Fruit fly (Drosophila melanogaster) whole organism, embryonic: Measurements from ENCODE around the gene Cyt-b5-r.
A peak's percentile ranks its signal among the peaks of the same experiment; 100 is the strongest.

Experiments used
- Ada2b ChIP-seq: fragments of 200-800 bp; sonication (Bioruptor generic); IDR thresholded peaks from 2 replicates; pipeline ENCODE4 v1.3.6; 2022; ENCODE audit warnings: missing biosample characterization, missing genetic modification characterization
- CG10267 ChIP-seq: fragments of 200-800 bp; sonication (Bioruptor generic); optimal IDR thresholded peaks from 2 replicates; lab custom pipeline; 2018; ENCODE audit warnings: missing biosample characterization, mild to moderate bottlenecking, missing genetic modification characterization, moderate library complexity
- CG10565 ChIP-seq: fragments of 200-800 bp; sonication (Bioruptor generic); optimal IDR thresholded peaks from 3 replicates; lab custom pipeline; 2016; ENCODE audit warnings: missing biosample characterization, mild to moderate bottlenecking, missing genetic modification characterization
- CG11456 ChIP-seq: fragments of 200-800 bp; sonication (Bioruptor generic); IDR thresholded peaks from 3 replicates; pipeline ENCODE4 v1.3.6; 2022; ENCODE audit warnings: missing biosample characterization, missing genetic modification characterization
- CG13775 ChIP-seq: fragments of 200-800 bp; sonication (Bioruptor generic); optimal IDR thresholded peaks from 3 replicates; lab custom pipeline; 2017; ENCODE audit warnings: missing biosample characterization, mild to moderate bottlenecking, missing genetic modification characterization
- CG14667 ChIP-seq: fragments of 200-800 bp; sonication (Bioruptor generic); IDR thresholded peaks from 2 replicates; pipeline ENCODE4 v1.3.6; 2022; ENCODE audit warnings: missing biosample characterization, missing genetic modification characterization
- CG15011 ChIP-seq: fragments of 200-800 bp; sonication (Bioruptor generic); optimal IDR thresholded peaks from 3 replicates; lab custom pipeline; 2018; ENCODE audit warnings: missing biosample characterization, mild to moderate bottlenecking, missing genetic modification characterization
- CG15601 ChIP-seq: fragments of 200-800 bp; sonication (Bioruptor generic); optimal IDR thresholded peaks from 3 replicates; lab custom pipeline; 2019; ENCODE audit warnings: missing biosample characterization, mild to moderate bottlenecking, missing genetic modification characterization, moderate library complexity
- CG16813 ChIP-seq: fragments of 200-800 bp; sonication (Bioruptor generic); IDR thresholded peaks from 3 replicates; pipeline ENCODE4 v1.3.6; 2022; ENCODE audit warnings: missing biosample characterization, missing genetic modification characterization; ENCODE audit not compliant: partially characterized antibody
- CG16863 ChIP-seq: fragments of 200-800 bp; sonication (Bioruptor generic); optimal IDR thresholded peaks from 3 replicates; lab custom pipeline; 2016; ENCODE audit warnings: missing biosample characterization, missing genetic modification characterization
- CG18599 ChIP-seq: fragments of 200-800 bp; sonication (Bioruptor generic); optimal IDR thresholded peaks from 3 replicates; lab custom pipeline; 2017; ENCODE audit warnings: missing biosample characterization, missing genetic modification characterization, mild to moderate bottlenecking, moderate library complexity, missing genetic modification reagents
- CG2202 ChIP-seq: fragments of 200-800 bp; sonication (Bioruptor generic); optimal IDR thresholded peaks from 2 replicates; lab custom pipeline; 2018; ENCODE audit warnings: missing biosample characterization, mild to moderate bottlenecking, missing genetic modification characterization
- CG30431 ChIP-seq: fragments of 200-800 bp; sonication (Bioruptor generic); optimal IDR thresholded peaks from 2 replicates; lab custom pipeline; 2017; ENCODE audit warnings: missing biosample characterization, missing genetic modification characterization
- CG31441 ChIP-seq: fragments of 200-800 bp; sonication (Bioruptor generic); IDR thresholded peaks from 2 replicates; pipeline ENCODE4 v1.3.6; 2022; ENCODE audit warnings: missing biosample characterization, missing genetic modification characterization
- CG3995 ChIP-seq: fragments of 200-800 bp; sonication (Bioruptor generic); optimal IDR thresholded peaks from 3 replicates; lab custom pipeline; 2016; ENCODE audit warnings: missing biosample characterization, missing genetic modification characterization
- CG4328 ChIP-seq: fragments of 200-800 bp; sonication (Bioruptor generic); optimal IDR thresholded peaks from 3 replicates; lab custom pipeline; 2017; ENCODE audit warnings: missing biosample characterization, missing genetic modification reagents, missing genetic modification characterization
- CG43689 ChIP-seq: fragments of 200-800 bp; sonication (Bioruptor generic); IDR thresholded peaks from 2 replicates; pipeline ENCODE4 v1.3.6; 2022; ENCODE audit warnings: missing biosample characterization, missing genetic modification characterization
- CG4820 ChIP-seq: fragments of 200-800 bp; sonication (Bioruptor generic); optimal IDR thresholded peaks from 3 replicates; lab custom pipeline; 2016; ENCODE audit warnings: missing biosample characterization, missing genetic modification characterization
- CG4854 ChIP-seq: fragments of 200-800 bp; sonication (Bioruptor generic); optimal IDR thresholded peaks from 2 replicates; lab custom pipeline; 2016; ENCODE audit warnings: missing biosample characterization, missing genetic modification characterization, inconsistent platforms
- CG6254 ChIP-seq: fragments of 200-800 bp; sonication (Bioruptor generic); optimal IDR thresholded peaks from 3 replicates; lab custom pipeline; 2017; ENCODE audit warnings: mild to moderate bottlenecking, missing biosample characterization, missing genetic modification reagents, missing genetic modification characterization
- CG7357 ChIP-seq: fragments of 200-800 bp; sonication (Bioruptor generic); IDR thresholded peaks from 3 replicates; pipeline ENCODE4 v1.3.6; 2022; ENCODE audit warnings: missing biosample characterization, missing genetic modification characterization
- Dad ChIP-seq: fragments of 200-800 bp; sonication (Bioruptor generic); optimal IDR thresholded peaks from 3 replicates; lab custom pipeline; 2016; ENCODE audit warnings: missing biosample characterization, missing genetic modification characterization
- Dp ChIP-seq: fragments of 200-800 bp; sonication (Bioruptor generic); optimal IDR thresholded peaks from 2 replicates; lab custom pipeline; 2018; ENCODE audit warnings: missing biosample characterization, mild to moderate bottlenecking, missing genetic modification characterization, moderate library complexity
- Elba2 ChIP-seq: fragments of 200-800 bp; sonication (Bioruptor generic); optimal IDR thresholded peaks from 3 replicates; lab custom pipeline; 2016; ENCODE audit warnings: missing biosample characterization, missing genetic modification characterization
- HmgZ ChIP-seq: fragments of 200-800 bp; sonication (Bioruptor generic); optimal IDR thresholded peaks from 2 replicates; lab custom pipeline; 2018; ENCODE audit warnings: missing biosample characterization, mild to moderate bottlenecking, missing genetic modification characterization
- Lpt ChIP-seq: fragments of >200 bp; optimal IDR thresholded peaks from 2 replicates; lab custom pipeline; 2018; ENCODE audit warnings: missing biosample characterization, missing genetic modification characterization
- MESR4 ChIP-seq: fragments of 200-800 bp; sonication (Bioruptor generic); optimal IDR thresholded peaks from 2 replicates; lab custom pipeline; 2018; ENCODE audit warnings: missing biosample characterization, mild to moderate bottlenecking, missing genetic modification characterization, moderate library complexity
- Mes4 ChIP-seq: fragments of 200-800 bp; sonication (Bioruptor generic); optimal IDR thresholded peaks from 2 replicates; lab custom pipeline; 2016; ENCODE audit warnings: missing biosample characterization, missing genetic modification characterization
- NC2β ChIP-seq: fragments of 200-800 bp; sonication (Bioruptor generic); optimal IDR thresholded peaks from 2 replicates; lab custom pipeline; 2016; ENCODE audit warnings: missing biosample characterization, missing genetic modification characterization
- Nf-YB ChIP-seq: fragments of 200-800 bp; sonication (Bioruptor generic); optimal IDR thresholded peaks from 3 replicates; lab custom pipeline; 2019; ENCODE audit warnings: missing biosample characterization, mild to moderate bottlenecking, missing genetic modification characterization, moderate library complexity
- Trl ChIP-seq, 3 experiments: fragments of >200 bp in 2 of 3; fragments of 200-800 bp in 1 of 3; sonication (Bioruptor generic) in 1 of 3; optimal IDR thresholded peaks; 2 replicates in 1 of 3; 3 replicates in 2 of 3; lab custom pipeline; 2016 to 2017; ENCODE audit warnings: missing biosample characterization in 1 of 3, missing genetic modification characterization in 1 of 3
- ash1 ChIP-seq: fragments of 200-800 bp; sonication (Bioruptor generic); optimal IDR thresholded peaks from 2 replicates; lab custom pipeline; 2018; ENCODE audit warnings: missing biosample characterization, mild to moderate bottlenecking, missing genetic modification characterization
- chif ChIP-seq, 2 experiments: fragments of 200-800 bp; sonication (Bioruptor generic); optimal IDR thresholded peaks; 3 replicates each; lab custom pipeline; 2016; ENCODE audit warnings: missing biosample characterization in 2 of 2, missing genetic modification characterization in 2 of 2
- chm ChIP-seq: fragments of 200-800 bp; sonication (Bioruptor generic); IDR thresholded peaks from 2 replicates; pipeline ENCODE4 v1.3.6; 2022; ENCODE audit warnings: missing biosample characterization, missing genetic modification characterization
- dimm ChIP-seq: fragments of 200-800 bp; sonication (Bioruptor generic); IDR thresholded peaks from 2 replicates; pipeline ENCODE4 v1.3.6; 2022; ENCODE audit warnings: missing biosample characterization, missing genetic modification characterization
- ems ChIP-seq: fragments of 200-800 bp; sonication (Bioruptor generic); optimal IDR thresholded peaks from 3 replicates; lab custom pipeline; 2016; ENCODE audit warnings: missing biosample characterization, missing genetic modification characterization
- esg ChIP-seq: fragments of 200-800 bp; sonication (Bioruptor generic); conservative IDR thresholded peaks from 2 replicates; pipeline ENCODE4 v1.3.6; 2022; ENCODE audit warnings: missing biosample characterization, missing genetic modification characterization
- fd3F ChIP-seq: fragments of 200-800 bp; sonication (Bioruptor generic); optimal IDR thresholded peaks from 2 replicates; lab custom pipeline; 2018; ENCODE audit warnings: missing biosample characterization, mild to moderate bottlenecking, missing genetic modification characterization, moderate library complexity
- fd64A ChIP-seq: fragments of 200-800 bp; sonication (Bioruptor generic); optimal IDR thresholded peaks from 3 replicates; lab custom pipeline; 2018; ENCODE audit warnings: missing biosample characterization, mild to moderate bottlenecking, missing genetic modification characterization
- fru ChIP-seq: fragments of >200 bp; optimal IDR thresholded peaks from 2 replicates; lab custom pipeline; 2017
- ftz-f1 ChIP-seq: fragments of 200-800 bp; sonication (Bioruptor generic); optimal IDR thresholded peaks from 2 replicates; lab custom pipeline; 2016; ENCODE audit warnings: missing biosample characterization, missing genetic modification characterization
- hbn ChIP-seq: fragments of 200-800 bp; sonication (Bioruptor generic); IDR thresholded peaks from 2 replicates; pipeline ENCODE4 v1.3.6; 2022; ENCODE audit warnings: missing biosample characterization, missing genetic modification characterization; ENCODE audit not compliant: partially characterized antibody
- kni ChIP-seq: fragments of 200-800 bp; sonication (Bioruptor generic); optimal IDR thresholded peaks from 3 replicates; lab custom pipeline; 2017; ENCODE audit warnings: mild to moderate bottlenecking, missing biosample characterization, missing genetic modification reagents, missing genetic modification characterization
- luna ChIP-seq: fragments of 200-800 bp; sonication (Bioruptor generic); optimal IDR thresholded peaks from 2 replicates; lab custom pipeline; 2016; ENCODE audit warnings: missing biosample characterization, missing genetic modification characterization
- psq ChIP-seq: fragments of 200-800 bp; sonication (Bioruptor generic); optimal IDR thresholded peaks from 2 replicates; lab custom pipeline; 2017; ENCODE audit warnings: missing biosample characterization, missing genetic modification characterization
- ro ChIP-seq: fragments of 200-800 bp; sonication (Bioruptor generic); IDR thresholded peaks from 2 replicates; pipeline ENCODE4 v1.3.6; 2022; ENCODE audit warnings: missing biosample characterization, missing genetic modification characterization
- shn ChIP-seq: fragments of 200-800 bp; sonication (Bioruptor generic); optimal IDR thresholded peaks from 3 replicates; lab custom pipeline; 2016; ENCODE audit warnings: missing biosample characterization, missing genetic modification characterization
- slou ChIP-seq: fragments of 200-800 bp; sonication (Bioruptor generic); optimal IDR thresholded peaks from 3 replicates; lab custom pipeline; 2016; ENCODE audit warnings: missing biosample characterization, missing genetic modification characterization
- vfl ChIP-seq: fragments of 200-800 bp; sonication (Bioruptor generic); optimal IDR thresholded peaks from 2 replicates; lab custom pipeline; 2016; ENCODE audit warnings: missing biosample characterization, missing genetic modification characterization
- wdn ChIP-seq: fragments of 200-800 bp; sonication (Bioruptor generic); IDR thresholded peaks from 2 replicates; pipeline ENCODE4 v1.3.6; 2022; ENCODE audit warnings: missing biosample characterization, missing genetic modification characterization
- wek ChIP-seq: fragments of 200-800 bp; sonication (Bioruptor generic); optimal IDR thresholded peaks from 3 replicates; lab custom pipeline; 2018; ENCODE audit warnings: missing biosample characterization, mild to moderate bottlenecking, missing genetic modification characterization, moderate library complexity

Gene Cyt-b5-r

dm6 chr2L:16826872-16827506, 36.5 kb upstream of the Cyt-b5-r start, which contains the start of gene AspRS-m (continued):
- TF ChIP-seq chm (GFP tag; lab: Robert Waterston, UW) (no peak), ems (no peak), Dad (GFP tag; lab: Kevin White, UChicago) (no peak), fd3F (GFP tag; lab: Kevin White, UChicago) (no peak), wdn (GFP tag; lab: Robert Waterston, UW) (no peak), ftz-f1 (GFP tag; lab: Kevin White, UChicago) (no peak), kni (no peak), fd64A (no peak), CG15011 (GFP tag; lab: Kevin White, UChicago) (no peak), CG43689 (GFP tag; lab: Robert Waterston, UW) (no peak), Elba2 (GFP tag; lab: Kevin White, UChicago) (no peak), HmgZ (tag; lab: Kevin White, UChicago) (peak; percentile 15), slou (GFP tag; lab: Kevin White, UChicago) (no peak), CG10565 (GFP tag; lab: Kevin White, UChicago) (no peak), CG2202 (no peak), CG31441 (no peak), CG30431 (GFP tag; lab: Kevin White, UChicago) (no peak), MESR4 (GFP tag; lab: Kevin White, UChicago) (peak; percentile 64), ash1 (no peak), NC2β (GFP tag; lab: Kevin White, UChicago) (no peak), luna (no peak), CG6254 (GFP tag; lab: Kevin White, UChicago) (no peak), CG15601 (tag; lab: Kevin White, UChicago) (no peak), Mes4 (GFP tag; lab: Kevin White, UChicago) (no peak), CG3995 (GFP tag; lab: Kevin White, UChicago) (peak; percentile 7), Trl (optimal IDR thresholded peaks at IDR 0.05; lab: Kevin White, UChicago) (no peak), Trl (GFP tag; optimal IDR thresholded peaks at IDR 0.05; lab: Kevin White, UChicago) (no peak), esg (GFP tag; lab: Robert Waterston, UW) (no peak), shn (GFP tag; lab: Kevin White, UChicago) (no peak), Lpt (GFP tag; lab: Kevin White, UChicago) (no peak), dimm (GFP tag; lab: Robert Waterston, UW) (no peak), hbn (peak; percentile 71), CG18599 (GFP tag; lab: Kevin White, UChicago) (no peak), wek (GFP tag; lab: Kevin White, UChicago) (no peak), CG10267 (tag; lab: Kevin White, UChicago) (no peak), fru (lab: Kevin White, UChicago) (no peak), chif (GFP tag; optimal IDR thresholded peaks at IDR 0.05; lab: Kevin White, UChicago) (no peak), Nf-YB (GFP tag; lab: Kevin White, UChicago) (no peak), Ada2b (no peak), CG16813 (peak; percentile 92), CG7357 (GFP tag; lab: Robert Waterston, UW) (no peak), ro (GFP tag; lab: Robert Waterston, UW) (no peak), CG4854 (GFP tag; lab: Kevin White, UChicago) (no peak), CG4328 (GFP tag; lab: Kevin White, UChicago) (no peak), CG11456 (GFP tag; lab: Robert Waterston, UW) (no peak), CG14667 (no peak), psq (GFP tag; lab: Kevin White, UChicago) (no peak), vfl (GFP tag; lab: Kevin White, UChicago) (no peak), Dp (GFP tag; lab: Kevin White, UChicago) (peak; percentile 15), CG4820 (GFP tag; lab: Kevin White, UChicago) (no peak), CG16863 (GFP tag; lab: Kevin White, UChicago) (no peak), CG13775 (GFP tag; lab: Kevin White, UChicago) (peak; percentile 20)
